Worm (Caenorhabditis elegans) whole organism, L2 larva: ENCODE data around the gene rexd-1.

ENCODE experiments used
- C34F6.9 ChIP-seq: fragments of 150-350 bp; optimal IDR thresholded peaks from 2 replicates; lab custom pipeline; 2014; ENCODE audit warnings: missing biosample characterization, missing genetic modification characterization
- F13H6.1 ChIP-seq: sonication (generic microtip); optimal IDR thresholded peaks from 2 replicates; lab custom pipeline; 2016; ENCODE audit warnings: missing genetic modification characterization, missing compliant biosample characterization
- R02D3.7 ChIP-seq: fragments of 150-350 bp; optimal IDR thresholded peaks from 2 replicates; lab custom pipeline; 2014; ENCODE audit warnings: missing biosample characterization, missing genetic modification characterization
- Y55F3AM.14 ChIP-seq: fragments of 200-800 bp; sonication (Bioruptor generic); optimal IDR thresholded peaks from 2 replicates; lab custom pipeline; 2018; ENCODE audit warnings: mild to moderate bottlenecking, missing genetic modification characterization, missing compliant biosample characterization
- alr-1 ChIP-seq: fragments of 150-350 bp; optimal IDR thresholded peaks from 2 replicates; lab custom pipeline; 2014; ENCODE audit warnings: missing biosample characterization, missing genetic modification characterization
- aly-2 ChIP-seq: fragments of 150-350 bp; optimal IDR thresholded peaks from 2 replicates; lab custom pipeline; 2014; ENCODE audit warnings: missing biosample characterization, missing genetic modification characterization
- ama-1 ChIP-seq: fragments of 150-350 bp; optimal IDR thresholded peaks from 2 replicates; lab custom pipeline; 2018; ENCODE audit warnings: inconsistent platforms
- blmp-1 ChIP-seq: sonication (generic microtip); optimal IDR thresholded peaks from 2 replicates; lab custom pipeline; 2017; ENCODE audit warnings: missing genetic modification characterization, mild to moderate bottlenecking, missing compliant biosample characterization, antibody characterized with exemption, moderate library complexity; ENCODE audit not compliant: insufficient read depth
- ceh-82 ChIP-seq: fragments of 150-350 bp; optimal IDR thresholded peaks from 2 replicates; lab custom pipeline; 2014; ENCODE audit warnings: missing biosample characterization, missing genetic modification characterization
- crh-2 ChIP-seq: sonication (generic microtip); optimal IDR thresholded peaks from 2 replicates; lab custom pipeline; 2017; ENCODE audit warnings: missing biosample characterization, missing genetic modification characterization
- egl-27 ChIP-seq: sonication (generic microtip); optimal IDR thresholded peaks from 3 replicates; lab custom pipeline; 2017; ENCODE audit warnings: missing biosample characterization, missing genetic modification reagents, missing genetic modification characterization
- elt-1 ChIP-seq: fragments of 150-350 bp; optimal IDR thresholded peaks from 2 replicates; lab custom pipeline; 2014; ENCODE audit warnings: missing biosample characterization, missing genetic modification characterization
- fos-1 ChIP-seq: fragments of 150-350 bp; optimal IDR thresholded peaks from 2 replicates; lab custom pipeline; 2014; ENCODE audit warnings: missing biosample characterization, missing genetic modification characterization
- gmeb-1 ChIP-seq: fragments of 150-350 bp; optimal IDR thresholded peaks from 2 replicates; lab custom pipeline; 2014; ENCODE audit warnings: missing biosample characterization, missing genetic modification characterization
- lin-11 ChIP-seq: fragments of 150-350 bp; sonication (generic microtip); optimal IDR thresholded peaks from 2 replicates; lab custom pipeline; 2014; ENCODE audit warnings: missing biosample characterization, missing genetic modification characterization, inconsistent platforms, mixed read lengths
- lin-13 ChIP-seq: fragments of 150-350 bp; optimal IDR thresholded peaks from 2 replicates; lab custom pipeline; 2014; ENCODE audit warnings: missing biosample characterization, missing genetic modification reagents, missing genetic modification characterization
- lin-39 ChIP-seq: fragments of 150-350 bp; optimal IDR thresholded peaks from 2 replicates; lab custom pipeline; 2014; ENCODE audit warnings: missing biosample characterization, missing genetic modification reagents, missing genetic modification characterization
- lsy-2 ChIP-seq, 2 experiments: fragments of 150-350 bp in 1 of 2; sonication (generic microtip) in 1 of 2; optimal IDR thresholded peaks; 2 replicates each; lab custom pipeline; 2014 to 2017; ENCODE audit warnings: missing biosample characterization in 2 of 2, missing genetic modification characterization in 2 of 2
- mab-5 ChIP-seq: fragments of 150-350 bp; optimal IDR thresholded peaks from 2 replicates; lab custom pipeline; 2014; ENCODE audit warnings: missing biosample characterization, missing genetic modification characterization
- mbf-1 ChIP-seq: sonication (generic microtip); optimal IDR thresholded peaks from 2 replicates; lab custom pipeline; 2017; ENCODE audit warnings: missing biosample characterization, missing genetic modification characterization
- mdl-1 ChIP-seq, 2 experiments: fragments of 150-350 bp in 1 of 2; sonication (generic microtip) in 1 of 2; optimal IDR thresholded peaks; 2 replicates each; lab custom pipeline; 2017; ENCODE audit warnings: missing biosample characterization in 2 of 2, missing genetic modification characterization in 2 of 2
- nhr-12 ChIP-seq: fragments of 150-350 bp; optimal IDR thresholded peaks from 2 replicates; lab custom pipeline; 2014; ENCODE audit warnings: missing biosample characterization, missing genetic modification characterization
- nhr-129 ChIP-seq: fragments of 150-350 bp; optimal IDR thresholded peaks from 2 replicates; lab custom pipeline; 2014; ENCODE audit warnings: missing biosample characterization, missing genetic modification characterization
- nhr-21 ChIP-seq: fragments of 150-350 bp; optimal IDR thresholded peaks from 2 replicates; lab custom pipeline; 2014; ENCODE audit warnings: missing biosample characterization, missing genetic modification characterization
- nhr-237 ChIP-seq: fragments of 150-350 bp; optimal IDR thresholded peaks from 2 replicates; lab custom pipeline; 2014; ENCODE audit warnings: missing biosample characterization, missing genetic modification characterization
- nhr-25 ChIP-seq: fragments of 150-350 bp; sonication (generic microtip); optimal IDR thresholded peaks from 3 replicates; lab custom pipeline; 2014; ENCODE audit warnings: missing biosample characterization, missing genetic modification characterization
- nhr-77 ChIP-seq: fragments of 150-350 bp; optimal IDR thresholded peaks from 2 replicates; lab custom pipeline; 2014; ENCODE audit warnings: missing biosample characterization, missing genetic modification characterization
- peb-1 ChIP-seq: fragments of 150-350 bp; optimal IDR thresholded peaks from 2 replicates; lab custom pipeline; 2014; ENCODE audit warnings: missing biosample characterization, missing genetic modification characterization
- sma-9 ChIP-seq, 2 experiments: fragments of 150-350 bp in 1 of 2; sonication (generic microtip) in 1 of 2; optimal IDR thresholded peaks; 2 replicates each; lab custom pipeline; 2014 to 2016; ENCODE audit warnings: missing genetic modification characterization in 2 of 2, mild to moderate bottlenecking in 1 of 2, missing biosample characterization in 1 of 2, missing compliant biosample characterization in 1 of 2, missing genetic modification reagents in 1 of 2, moderate library complexity in 1 of 2
- snpc-4 ChIP-seq: fragments of 150-350 bp; optimal IDR thresholded peaks from 2 replicates; lab custom pipeline; 2014; ENCODE audit warnings: missing biosample characterization, missing genetic modification characterization
- unc-55 ChIP-seq: fragments of 150-350 bp; sonication (generic microtip); optimal IDR thresholded peaks from 3 replicates; lab custom pipeline; 2014; ENCODE audit warnings: missing biosample characterization, missing genetic modification reagents, missing genetic modification characterization
- zag-1 ChIP-seq: fragments of 150-350 bp; optimal IDR thresholded peaks from 2 replicates; lab custom pipeline; 2014; ENCODE audit warnings: missing biosample characterization, missing genetic modification characterization
- ztf-1 ChIP-seq: fragments of 200-800 bp; sonication (Bioruptor generic); conservative IDR thresholded peaks from 2 replicates; pipeline ENCODE4 v1.3.6; 2022; ENCODE audit warnings: missing genetic modification characterization, missing compliant biosample characterization

Gene rexd-1

ce11 chrIII:1833984-1834563 is at the start of gene rexd-1:
Gene rexd-1, plus strand, starts transcription at chrIII:1834513.
- no peak for TF ChIP-seq peb-1 (tag; lab: Kevin White, UChicago)
- no peak for TF ChIP-seq nhr-237 (tag; lab: Kevin White, UChicago)

- TF ChIP-seq sma-9 (GFP tag; optimal IDR thresholded peaks at IDR 0.05; lab: Kevin White, UChicago), result peak; percentile 20
- TF ChIP-seq sma-9 (tag; optimal IDR thresholded peaks at IDR 0.05; lab: Kevin White, UChicago), result no peak
- peak; percentile 77 for TF ChIP-seq C34F6.9 (tag; lab: Kevin White, UChicago)
- peak; percentile 13 for TF ChIP-seq snpc-4 (tag; lab: Kevin White, UChicago)
- TF ChIP-seq Y55F3AM.14 (GFP tag; lab: Kevin White, UChicago), result peak; percentile 30
- peak; percentile 84 for TF ChIP-seq unc-55 (GFP tag; lab: Kevin White, UChicago)
- peak; percentile 62 for TF ChIP-seq lin-11 (tag; lab: Kevin White, UChicago)
- TF ChIP-seq F13H6.1 (tag; lab: Kevin White, UChicago), result peak; percentile 16
- TF ChIP-seq mdl-1 (tag; optimal IDR thresholded peaks at IDR 0.05; lab: Kevin White, UChicago), result peak in 1 of 2 experiments; percentile 51
- TF ChIP-seq alr-1 (tag; lab: Kevin White, UChicago), result no peak
- TF ChIP-seq zag-1 (tag; lab: Kevin White, UChicago), result peak; percentile 83
- TF ChIP-seq ztf-1 (GFP tag; lab: Robert Waterston, UW), result no peak
- peak; percentile 17 for TF ChIP-seq ceh-82 (tag; lab: Kevin White, UChicago)
- peak; percentile 39 to 74 for TF ChIP-seq lsy-2 (tag; optimal IDR thresholded peaks at IDR 0.05; lab: Kevin White, UChicago)
- TF ChIP-seq crh-2, result peak; percentile 22
- no peak for TF ChIP-seq egl-27
- peak; percentile 24 for TF ChIP-seq lin-13 (GFP tag; lab: Kevin White, UChicago)
- no peak for TF ChIP-seq mab-5 (tag; lab: Kevin White, UChicago)
- peak; percentile 66 for TF ChIP-seq nhr-129 (tag; lab: Kevin White, UChicago)
- TF ChIP-seq, all 48 proteins: peak for 14
Observed at ce11 chrIII:1785776-1786175, 48.5 kb upstream of the rexd-1 start.

DNA sequence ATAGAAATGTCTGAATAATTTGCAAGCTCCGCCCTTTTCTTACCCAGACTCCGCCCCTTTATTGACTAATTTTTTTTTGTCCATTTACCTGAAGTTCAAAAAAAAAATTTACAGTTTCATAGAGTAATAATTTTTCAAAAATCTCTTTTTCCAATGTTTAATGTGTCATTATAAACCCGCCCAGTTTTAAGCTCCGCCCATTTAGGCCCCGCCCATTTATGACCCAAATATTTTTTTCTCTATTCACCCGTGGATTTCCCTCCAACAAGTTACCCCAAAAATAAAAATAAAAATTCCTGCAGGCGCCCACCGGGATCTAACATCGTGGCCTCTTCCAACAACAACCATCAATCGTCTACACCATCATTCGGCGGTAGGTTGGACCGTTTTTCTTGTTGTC is 46.3 kb upstream of the rexd-1 start, which contains the start of gene rimb-1:
Gene rimb-1, plus strand, starts transcription at position 301 of the 400 bp plus-strand sequence.
- TF ChIP-seq ztf-1 (GFP tag; lab: Robert Waterston, UW), result no peak
- TF ChIP-seq nhr-12 (tag; lab: Kevin White, UChicago), result no peak
- TF ChIP-seq C34F6.9 (tag; lab: Kevin White, UChicago), result no peak
- TF ChIP-seq blmp-1 (tag; lab: Kevin White, UChicago), result no peak
- no peak for TF ChIP-seq mab-5 (tag; lab: Kevin White, UChicago)
- no peak for TF ChIP-seq lin-39 (tag; lab: Kevin White, UChicago)
- no peak for TF ChIP-seq lin-11 (tag; lab: Kevin White, UChicago)
- TF ChIP-seq sma-9 (GFP tag; optimal IDR thresholded peaks at IDR 0.05; lab: Kevin White, UChicago), result no peak
- no peak for TF ChIP-seq sma-9 (tag; optimal IDR thresholded peaks at IDR 0.05; lab: Kevin White, UChicago)
- no peak for TF ChIP-seq snpc-4 (tag; lab: Kevin White, UChicago)
- TF ChIP-seq nhr-21, result no peak
- TF ChIP-seq gmeb-1, result no peak
- TF ChIP-seq mbf-1, result no peak
- no peak for TF ChIP-seq peb-1 (tag; lab: Kevin White, UChicago)
- TF ChIP-seq lsy-2 (tag; optimal IDR thresholded peaks at IDR 0.05; lab: Kevin White, UChicago), result no peak
- TF ChIP-seq ama-1 (lab: Kevin White, UChicago), result no peak

- TF ChIP-seq alr-1 (tag; lab: Kevin White, UChicago) (no peak), fos-1 (no peak), nhr-21 (no peak), R02D3.7 (tag; lab: Kevin White, UChicago) (no peak), ztf-1 (GFP tag; lab: Robert Waterston, UW) (no peak), nhr-237 (tag; lab: Kevin White, UChicago) (no peak), unc-55 (GFP tag; lab: Kevin White, UChicago) (no peak)
Observed at ce11 chrIII:1788972-1789371, 45.3 kb upstream of the rexd-1 start.

- TF ChIP-seq mbf-1 (no peak), zag-1 (tag; lab: Kevin White, UChicago) (no peak), nhr-25 (tag; lab: Kevin White, UChicago) (no peak), fos-1 (no peak), aly-2 (tag; lab: Kevin White, UChicago) (no peak), nhr-12 (tag; lab: Kevin White, UChicago) (no peak), crh-2 (no peak), unc-55 (GFP tag; lab: Kevin White, UChicago) (no peak), ama-1 (lab: Kevin White, UChicago) (no peak), blmp-1 (tag; lab: Kevin White, UChicago) (no peak), mab-5 (tag; lab: Kevin White, UChicago) (no peak), nhr-77 (tag; lab: Kevin White, UChicago) (no peak), elt-1 (no peak)
Observed at ce11 chrIII:1791949-1792348, 42.4 kb upstream of the rexd-1 start.
